Worm (Caenorhabditis elegans) whole organism, early embryonic: ENCODE data around the gene C56E6.7.

Experiments used
- B0310.2 ChIP-seq: sonication (generic microtip); optimal IDR thresholded peaks from 2 replicates; lab custom pipeline; 2016; ENCODE audit warnings: mild to moderate bottlenecking, missing genetic modification characterization, missing compliant biosample characterization
- F13C5.2 ChIP-seq: sonication (generic microtip); optimal IDR thresholded peaks from 2 replicates; lab custom pipeline; 2017; ENCODE audit warnings: mild to moderate bottlenecking, missing genetic modification characterization, inconsistent platforms, missing compliant biosample characterization
- aly-1 ChIP-seq: sonication (generic microtip); optimal IDR thresholded peaks from 2 replicates; lab custom pipeline; 2016; ENCODE audit warnings: missing genetic modification characterization, missing compliant biosample characterization
- ama-1 ChIP-seq: fragments of 150-350 bp; optimal IDR thresholded peaks from 2 replicates; lab custom pipeline; 2014
- ceh-13 ChIP-seq: fragments of 200-800 bp; sonication (Bioruptor generic); optimal IDR thresholded peaks from 2 replicates; lab custom pipeline; 2018; ENCODE audit warnings: mild to moderate bottlenecking, missing genetic modification characterization, missing compliant biosample characterization
- ceh-36 ChIP-seq: sonication (generic microtip); optimal IDR thresholded peaks from 2 replicates; lab custom pipeline; 2016; ENCODE audit warnings: missing genetic modification characterization, inconsistent platforms, missing compliant biosample characterization
- ets-7 ChIP-seq: sonication (generic microtip); optimal IDR thresholded peaks from 2 replicates; lab custom pipeline; 2016; ENCODE audit warnings: missing genotype, missing genetic modification characterization, missing compliant biosample characterization
- flt-1 ChIP-seq: fragments of 200-800 bp; sonication (Bioruptor generic); IDR thresholded peaks from 2 replicates; pipeline ENCODE4 v1.3.6; 2022; ENCODE audit warnings: missing genetic modification characterization, missing compliant biosample characterization
- hmbx-1 ChIP-seq: sonication (generic microtip); optimal IDR thresholded peaks from 2 replicates; lab custom pipeline; 2016; ENCODE audit warnings: mild to moderate bottlenecking, missing genetic modification characterization, missing compliant biosample characterization
- scrt-1 ChIP-seq: fragments of 200-800 bp; sonication (Bioruptor generic); IDR thresholded peaks from 2 replicates; pipeline ENCODE4 v1.3.6; 2022; ENCODE audit warnings: missing genetic modification characterization, missing compliant biosample characterization
- sea-1 ChIP-seq: fragments of 200-800 bp; sonication (Bioruptor generic); conservative IDR thresholded peaks from 2 replicates; pipeline ENCODE4 v1.3.6; 2022; ENCODE audit warnings: missing genetic modification characterization, missing compliant biosample characterization

DNA sequence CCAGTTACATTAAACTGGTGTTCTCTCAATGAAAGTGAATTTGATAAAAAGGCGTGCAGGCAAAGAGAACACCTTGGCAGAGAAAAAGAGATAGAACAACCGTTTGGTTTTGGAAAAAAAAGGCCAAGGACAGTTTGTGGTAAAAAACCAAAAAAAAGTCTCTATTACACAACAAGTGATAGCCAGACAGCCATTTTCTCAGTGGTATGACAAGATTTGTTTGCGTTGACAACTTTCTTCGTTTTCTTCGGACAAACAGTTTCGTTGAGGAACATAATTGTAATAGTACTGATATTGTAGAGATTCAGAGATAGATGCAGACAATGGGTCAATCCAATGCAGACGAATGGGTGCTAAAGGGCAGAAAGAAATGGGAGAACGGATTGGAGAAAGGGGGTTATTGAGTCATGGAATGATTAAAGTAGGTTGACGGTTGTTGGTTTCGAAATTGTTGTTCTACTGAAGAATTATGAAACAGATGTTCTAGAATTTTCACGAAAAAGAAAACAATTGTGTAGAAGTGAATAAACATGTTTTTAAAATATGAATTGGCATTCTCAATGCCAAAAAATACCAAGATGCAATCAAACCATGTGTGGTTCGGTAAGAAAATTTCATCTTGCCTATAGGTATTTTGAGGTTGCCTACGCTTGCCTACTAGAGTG, 46.0 kb downstream of the C56E6.7 start:
- TF ChIP-seq sea-1 (no peak), hmbx-1 (no peak), aly-1 (tag; lab: Kevin White, UChicago) (no peak), flt-1 (no peak), ama-1 (lab: Kevin White, UChicago) (no peak), ceh-36 (tag; lab: Kevin White, UChicago) (no peak), F13C5.2 (tag; lab: Kevin White, UChicago) (no peak), ets-7 (tag; lab: Kevin White, UChicago) (no peak), scrt-1 (no peak), ceh-13 (GFP tag; lab: Kevin White, UChicago) (no peak), B0310.2 (tag; lab: Kevin White, UChicago) (no peak)
